Worm (Caenorhabditis elegans) whole organism, early embryonic: ENCODE results near the gene inso-1.

Experiments used
- B0310.2 ChIP-seq: sonication (generic microtip); optimal IDR thresholded peaks from 2 replicates; lab custom pipeline; 2016; ENCODE audit warnings: mild to moderate bottlenecking, missing genetic modification characterization, missing compliant biosample characterization
- F13C5.2 ChIP-seq: sonication (generic microtip); optimal IDR thresholded peaks from 2 replicates; lab custom pipeline; 2017; ENCODE audit warnings: mild to moderate bottlenecking, missing genetic modification characterization, inconsistent platforms, missing compliant biosample characterization
- aly-1 ChIP-seq: sonication (generic microtip); optimal IDR thresholded peaks from 2 replicates; lab custom pipeline; 2016; ENCODE audit warnings: missing genetic modification characterization, missing compliant biosample characterization
- ama-1 ChIP-seq: fragments of 150-350 bp; optimal IDR thresholded peaks from 2 replicates; lab custom pipeline; 2014
- ceh-13 ChIP-seq: fragments of 200-800 bp; sonication (Bioruptor generic); optimal IDR thresholded peaks from 2 replicates; lab custom pipeline; 2018; ENCODE audit warnings: mild to moderate bottlenecking, missing genetic modification characterization, missing compliant biosample characterization
- ceh-36 ChIP-seq: sonication (generic microtip); optimal IDR thresholded peaks from 2 replicates; lab custom pipeline; 2016; ENCODE audit warnings: missing genetic modification characterization, inconsistent platforms, missing compliant biosample characterization
- ets-7 ChIP-seq: sonication (generic microtip); optimal IDR thresholded peaks from 2 replicates; lab custom pipeline; 2016; ENCODE audit warnings: missing genotype, missing genetic modification characterization, missing compliant biosample characterization
- flt-1 ChIP-seq: fragments of 200-800 bp; sonication (Bioruptor generic); IDR thresholded peaks from 2 replicates; pipeline ENCODE4 v1.3.6; 2022; ENCODE audit warnings: missing genetic modification characterization, missing compliant biosample characterization
- hmbx-1 ChIP-seq: sonication (generic microtip); optimal IDR thresholded peaks from 2 replicates; lab custom pipeline; 2016; ENCODE audit warnings: mild to moderate bottlenecking, missing genetic modification characterization, missing compliant biosample characterization
- hmg-4 ChIP-seq: fragments of 200-800 bp; sonication (Bioruptor generic); optimal IDR thresholded peaks from 2 replicates; lab custom pipeline; 2018; ENCODE audit warnings: mild to moderate bottlenecking, missing genetic modification characterization, missing compliant biosample characterization
- hnd-1 ChIP-seq: sonication (generic microtip); optimal IDR thresholded peaks from 2 replicates; lab custom pipeline; 2016; ENCODE audit warnings: missing genetic modification characterization, missing compliant biosample characterization
- pes-1 ChIP-seq: fragments of 200-800 bp; sonication (Bioruptor generic); IDR thresholded peaks from 2 replicates; pipeline ENCODE4 v1.3.6; 2022; ENCODE audit warnings: missing genetic modification reagents, missing genetic modification characterization, missing compliant biosample characterization
- scrt-1 ChIP-seq: fragments of 200-800 bp; sonication (Bioruptor generic); IDR thresholded peaks from 2 replicates; pipeline ENCODE4 v1.3.6; 2022; ENCODE audit warnings: missing genetic modification characterization, missing compliant biosample characterization
- sea-1 ChIP-seq: fragments of 200-800 bp; sonication (Bioruptor generic); conservative IDR thresholded peaks from 2 replicates; pipeline ENCODE4 v1.3.6; 2022; ENCODE audit warnings: missing genetic modification characterization, missing compliant biosample characterization
- tbx-11 ChIP-seq: fragments of 200-800 bp; sonication (Bioruptor generic); IDR thresholded peaks from 2 replicates; pipeline ENCODE4 v1.3.6; 2022; ENCODE audit warnings: missing genetic modification characterization, missing compliant biosample characterization
- tbx-37 ChIP-seq: fragments of 200-800 bp; sonication (Bioruptor generic); conservative IDR thresholded peaks from 2 replicates; pipeline ENCODE4 v1.3.6; 2022; ENCODE audit warnings: missing genetic modification reagents, missing genetic modification characterization, missing compliant biosample characterization
- tra-4 ChIP-seq: sonication (generic microtip); optimal IDR thresholded peaks from 2 replicates; lab custom pipeline; 2017; ENCODE audit warnings: missing genetic modification characterization, missing compliant biosample characterization

inso-1 gene

DNA sequence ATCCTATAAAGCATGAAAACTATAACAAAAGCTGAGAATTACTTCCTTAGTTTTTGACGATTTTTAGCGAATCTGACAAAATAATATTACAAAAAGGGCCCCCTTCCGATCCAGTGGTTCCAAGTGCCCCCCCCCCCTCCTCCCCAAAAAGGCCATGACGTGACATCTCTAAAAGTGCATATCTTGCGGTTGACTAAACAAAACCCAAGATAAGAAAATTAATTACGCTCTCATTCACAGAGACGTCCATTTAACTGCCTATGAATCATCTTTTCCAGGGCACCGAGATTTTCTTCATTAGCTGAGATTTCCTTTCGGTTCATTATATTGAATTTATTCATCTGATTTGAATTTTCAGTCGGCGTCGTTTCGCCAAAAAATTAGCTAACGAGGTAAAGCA lies at the start of gene inso-1:
Gene inso-1, plus strand, starts transcription at position 301 of the 400 bp plus-strand sequence.
- TF ChIP-seq hmg-4 (GFP tag; lab: Kevin White, UChicago): no peak
- TF ChIP-seq B0310.2 (tag; lab: Kevin White, UChicago): no peak
- TF ChIP-seq ceh-13 (GFP tag; lab: Kevin White, UChicago): no peak
- TF ChIP-seq sea-1 (GFP tag; lab: Robert Waterston, UW): no peak
- TF ChIP-seq ama-1 (lab: Kevin White, UChicago): no peak
- no peak for TF ChIP-seq ceh-36
- TF ChIP-seq F13C5.2 (tag; lab: Kevin White, UChicago): no peak

DNA sequence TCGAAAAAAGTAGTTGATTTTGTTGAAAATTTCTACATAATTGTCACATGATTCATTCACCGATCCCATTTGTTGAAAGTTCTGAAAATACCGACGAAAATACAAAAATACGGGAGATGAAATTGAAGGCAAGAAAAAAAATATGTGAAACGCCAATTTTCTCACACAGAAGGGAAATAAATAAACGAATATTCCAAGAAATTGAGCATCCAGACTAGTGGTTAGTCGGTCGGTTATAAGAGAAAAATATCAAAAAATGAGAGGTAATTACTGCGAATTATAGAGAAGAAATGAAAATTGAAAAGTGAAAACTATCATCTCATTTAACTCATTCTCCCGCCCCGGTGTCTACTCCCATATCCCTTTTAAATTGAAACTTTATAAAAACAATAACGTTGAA lies 44.4 kb upstream of the inso-1 start, which contains the start of gene npr-11:
Gene npr-11, minus strand, starts transcription at position 101 of the 400 bp plus-strand sequence.
- TF ChIP-seq hnd-1 (tag; lab: Kevin White, UChicago) (no peak), aly-1 (tag; lab: Kevin White, UChicago) (no peak), flt-1 (no peak), hmbx-1 (tag; lab: Kevin White, UChicago) (no peak), pes-1 (GFP tag; lab: Robert Waterston, UW) (no peak), tbx-11 (GFP tag; lab: Robert Waterston, UW) (no peak), hmg-4 (GFP tag; lab: Kevin White, UChicago) (no peak), B0310.2 (tag; lab: Kevin White, UChicago) (no peak), scrt-1 (GFP tag; lab: Robert Waterston, UW) (no peak), sea-1 (GFP tag; lab: Robert Waterston, UW) (no peak), F13C5.2 (tag; lab: Kevin White, UChicago) (no peak), ets-7 (tag; lab: Kevin White, UChicago) (no peak), tra-4 (tag; lab: Kevin White, UChicago) (no peak), ama-1 (lab: Kevin White, UChicago) (no peak), tbx-37 (GFP tag; lab: Robert Waterston, UW) (no peak), ceh-36 (no peak), ceh-13 (GFP tag; lab: Kevin White, UChicago) (no peak)

DNA sequence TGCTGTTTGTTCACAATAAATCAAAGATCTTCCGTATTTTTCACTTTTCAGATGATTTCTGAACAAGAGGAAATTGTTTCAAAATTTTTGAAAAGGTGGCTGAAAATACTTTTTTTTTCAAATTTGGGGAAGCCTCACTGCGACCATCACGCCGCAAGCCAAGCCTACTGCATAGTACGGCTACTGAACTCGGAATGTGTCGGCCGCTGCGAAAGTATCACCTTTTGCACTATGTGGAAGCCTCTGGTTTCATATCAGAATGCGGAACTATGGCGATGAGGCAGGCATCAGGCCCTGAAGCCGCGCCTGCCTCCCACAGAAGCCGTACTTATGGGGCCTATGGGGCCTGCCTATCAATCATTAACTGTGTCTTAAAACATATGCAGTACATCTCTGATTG lies 42.3 kb upstream of the inso-1 start:
- TF ChIP-seq hmbx-1 (tag; lab: Kevin White, UChicago): no peak
- TF ChIP-seq hnd-1 (tag; lab: Kevin White, UChicago): no peak
- no peak for TF ChIP-seq ceh-36
- no peak for TF ChIP-seq scrt-1 (GFP tag; lab: Robert Waterston, UW)
- TF ChIP-seq ceh-13 (GFP tag; lab: Kevin White, UChicago): no peak

DNA sequence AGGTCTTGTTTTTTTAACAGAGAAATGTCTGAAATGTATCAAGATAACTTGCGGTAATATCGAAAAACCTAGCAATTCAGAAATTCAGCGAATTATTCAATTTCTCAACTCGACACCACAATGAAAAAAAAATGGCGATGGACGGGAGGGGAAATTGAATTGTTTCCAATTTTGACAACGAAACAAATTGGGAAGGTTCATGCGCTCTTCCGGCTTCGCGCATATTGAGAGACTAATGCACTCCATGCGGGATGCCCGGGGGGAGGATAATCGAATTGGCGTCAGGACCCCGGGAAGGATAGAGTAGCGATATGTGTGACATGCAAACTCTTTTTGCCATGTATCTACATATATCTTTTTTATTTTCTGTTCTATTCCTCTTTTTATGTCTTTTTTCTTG lies 34.6 kb upstream of the inso-1 start:
- no peak for TF ChIP-seq tbx-37 (GFP tag; lab: Robert Waterston, UW)
- no peak for TF ChIP-seq sea-1 (GFP tag; lab: Robert Waterston, UW)
- no peak for TF ChIP-seq aly-1 (tag; lab: Kevin White, UChicago)
- TF ChIP-seq tbx-11 (GFP tag; lab: Robert Waterston, UW): no peak
- no peak for TF ChIP-seq flt-1
- TF ChIP-seq hnd-1 (tag; lab: Kevin White, UChicago): no peak

DNA sequence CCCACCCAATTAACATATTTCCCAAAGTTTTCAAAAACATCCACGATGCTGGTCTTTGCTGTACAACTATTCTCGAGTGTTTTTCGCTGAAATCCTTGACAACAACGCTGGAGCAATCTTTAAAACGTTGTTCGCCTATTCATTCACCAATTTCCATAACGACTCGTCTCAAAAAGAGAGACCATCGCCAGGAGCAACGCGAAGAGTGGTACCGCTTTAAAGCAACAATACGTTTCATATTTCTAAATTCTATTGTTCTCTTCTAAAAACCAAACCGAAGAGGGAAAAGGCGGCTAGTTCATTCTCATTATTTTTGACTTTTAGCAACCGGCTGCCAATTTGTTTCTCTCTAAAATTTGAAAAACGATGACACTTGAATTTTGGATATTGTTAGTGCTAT lies 29.4 kb upstream of the inso-1 start, which contains the start of gene C25G6.1:
Gene C25G6.1, plus strand, starts transcription at position 301 of the 400 bp plus-strand sequence.
- TF ChIP-seq sea-1 (GFP tag; lab: Robert Waterston, UW) (no peak), ceh-36 (no peak), flt-1 (no peak), hmg-4 (GFP tag; lab: Kevin White, UChicago) (no peak), tra-4 (tag; lab: Kevin White, UChicago) (no peak), tbx-11 (GFP tag; lab: Robert Waterston, UW) (no peak), ceh-13 (GFP tag; lab: Kevin White, UChicago) (no peak), scrt-1 (GFP tag; lab: Robert Waterston, UW) (no peak), hnd-1 (tag; lab: Kevin White, UChicago) (no peak), pes-1 (GFP tag; lab: Robert Waterston, UW) (no peak), F13C5.2 (tag; lab: Kevin White, UChicago) (no peak), B0310.2 (tag; lab: Kevin White, UChicago) (no peak), ama-1 (lab: Kevin White, UChicago) (no peak), hmbx-1 (tag; lab: Kevin White, UChicago) (no peak), tbx-37 (GFP tag; lab: Robert Waterston, UW) (no peak), ets-7 (tag; lab: Kevin White, UChicago) (no peak), aly-1 (tag; lab: Kevin White, UChicago) (no peak)

DNA sequence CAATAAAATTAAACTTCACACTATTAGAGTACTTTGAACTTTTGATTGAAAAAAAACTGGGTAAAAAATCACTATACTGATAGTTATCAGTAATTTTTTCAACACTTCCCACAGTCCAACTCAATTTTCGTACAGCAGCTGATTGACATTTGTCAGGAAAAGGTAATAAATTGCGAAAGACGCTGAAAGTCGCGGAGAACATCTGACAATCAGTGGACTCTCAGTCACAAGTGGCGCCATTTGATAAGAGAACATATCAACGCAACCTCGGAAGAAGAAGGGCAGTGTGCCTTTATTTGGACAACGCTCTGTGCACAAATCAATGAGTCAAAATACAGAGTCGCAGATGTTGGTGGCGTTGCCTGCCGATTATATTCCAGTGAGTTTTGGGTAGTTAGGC lies 27.4 kb upstream of the inso-1 start, which contains the start of gene C52B11.5:
Gene C52B11.5, plus strand, starts transcription at position 250 of the 400 bp plus-strand sequence.
- TF ChIP-seq hmbx-1 (tag; lab: Kevin White, UChicago) (no peak), ceh-13 (GFP tag; lab: Kevin White, UChicago) (no peak), aly-1 (tag; lab: Kevin White, UChicago) (no peak), B0310.2 (tag; lab: Kevin White, UChicago) (no peak), tbx-37 (GFP tag; lab: Robert Waterston, UW) (no peak), sea-1 (GFP tag; lab: Robert Waterston, UW) (no peak), hnd-1 (tag; lab: Kevin White, UChicago) (no peak)

DNA sequence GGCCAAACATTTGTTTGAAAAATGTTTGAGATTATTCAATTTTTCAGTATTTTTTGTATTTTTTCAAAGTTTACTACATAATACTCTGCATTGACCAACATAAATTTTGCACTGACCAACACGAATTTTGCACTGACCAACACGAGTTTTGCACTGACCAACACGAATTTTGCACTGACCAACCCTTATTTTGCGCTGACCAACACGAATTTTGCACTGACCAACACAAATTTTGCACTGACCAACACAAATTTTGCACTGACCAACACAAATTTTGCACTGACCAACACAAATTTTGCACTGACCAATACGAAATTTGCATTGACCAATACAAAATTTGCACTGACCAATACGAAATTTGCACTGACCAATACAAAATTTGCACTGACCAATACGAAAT lies 7.1 kb upstream of the inso-1 start:
- no peak for TF ChIP-seq flt-1
- TF ChIP-seq ets-7 (tag; lab: Kevin White, UChicago): no peak
- TF ChIP-seq ceh-13 (GFP tag; lab: Kevin White, UChicago): no peak
- no peak for TF ChIP-seq F13C5.2 (tag; lab: Kevin White, UChicago)
- no peak for TF ChIP-seq tbx-11 (GFP tag; lab: Robert Waterston, UW)
- TF ChIP-seq ceh-36: no peak
- TF ChIP-seq hmbx-1 (tag; lab: Kevin White, UChicago): no peak
- TF ChIP-seq ama-1 (lab: Kevin White, UChicago): no peak
- TF ChIP-seq tbx-37 (GFP tag; lab: Robert Waterston, UW): no peak
